In genomic region chr2L:6657969-6658748, dm6 we compare ENCODE assay signal across 6 fruit fly cellular contexts.
TF ChIP-seq lines count a peak whose summit lies in the region.

Gene CG31636, minus strand, starts transcription at chr2L:6658152.
Gene Ube4A, plus strand, starts transcription at chr2L:6658517.

- TF ChIP-seq CTCF in whole organism, embryonic (GFP tag; optimal IDR thresholded peaks at IDR 0.05; lab: Kevin White, UChicago), result no peak

TF ChIP-seq in whole organism, 6 proteins besides CTCF, POLR2A, EP300 and RAD21:
- TF ChIP-seq pan (optimal IDR thresholded peaks at IDR 0.05; lab: Kevin White, UChicago) (peak; percentile 54), psq (optimal IDR thresholded peaks at IDR 0.05; lab: Kevin White, UChicago) (no peak)

TF ChIP-seq in whole organism, adult, 20 proteins besides CTCF, POLR2A, EP300 and RAD21:
- TF ChIP-seq cic (GFP tag; optimal IDR thresholded peaks at IDR 0.05; lab: Kevin White, UChicago) (peak; percentile 8), tj (GFP tag; optimal IDR thresholded peaks at IDR 0.05; lab: Kevin White, UChicago) (no peak), Hr96 (GFP tag; optimal IDR thresholded peaks at IDR 0.05; lab: Kevin White, UChicago) (no peak), cnc (optimal IDR thresholded peaks at IDR 0.05; lab: Kevin White, UChicago) (no peak), kay (GFP tag; lab: Kevin White, UChicago; ENCODE audit: borderline replicate concordance) (no peak)

TF ChIP-seq in whole organism, embryonic, 481 proteins besides CTCF, POLR2A, EP300 and RAD21 (continues in another document):
- TF ChIP-seq CG10267 (tag; optimal IDR thresholded peaks at IDR 0.05; lab: Kevin White, UChicago), result peak; percentile 22
- TF ChIP-seq CG17802 (tag; optimal IDR thresholded peaks at IDR 0.05; lab: Kevin White, UChicago), result peak; percentile 24
- peak; percentile 10 for TF ChIP-seq trem (tag; optimal IDR thresholded peaks at IDR 0.05; lab: Kevin White, UChicago)
- TF ChIP-seq CG13123 (GFP tag; optimal IDR thresholded peaks at IDR 0.05; lab: Kevin White, UChicago), result no peak
- TF ChIP-seq crp (GFP tag; optimal IDR thresholded peaks at IDR 0.05; lab: Kevin White, UChicago), result peak in 1 of 2 experiments; percentile 25
- peak; percentile 42 for TF ChIP-seq stwl (tag; optimal IDR thresholded peaks at IDR 0.05; lab: Kevin White, UChicago)
- TF ChIP-seq CG10274 (GFP tag; optimal IDR thresholded peaks at IDR 0.05; lab: Kevin White, UChicago), result no peak
- TF ChIP-seq exex (tag; optimal IDR thresholded peaks at IDR 0.05; lab: Kevin White, UChicago), result peak; percentile 82
- peak; percentile 69 for TF ChIP-seq CG9797 (GFP tag; optimal IDR thresholded peaks at IDR 0.05; lab: Kevin White, UChicago)
- peak; percentile 67 for TF ChIP-seq pzg (GFP tag; optimal IDR thresholded peaks at IDR 0.05; lab: Kevin White, UChicago)
- TF ChIP-seq CG4617 (GFP tag; optimal IDR thresholded peaks at IDR 0.05; lab: Kevin White, UChicago; ENCODE audit: borderline replicate concordance), result peak; percentile 88
- peak; percentile 82 for TF ChIP-seq MESR4 (GFP tag; optimal IDR thresholded peaks at IDR 0.05; lab: Kevin White, UChicago)
- TF ChIP-seq tio (GFP tag; optimal IDR thresholded peaks at IDR 0.05; lab: Kevin White, UChicago), result no peak
- TF ChIP-seq YL-1 (GFP tag; optimal IDR thresholded peaks at IDR 0.05; lab: Kevin White, UChicago), result peak; percentile 30
- no peak for TF ChIP-seq mld (GFP tag; IDR thresholded peaks at IDR 0.05; lab: Robert Waterston, UW; ENCODE audit: partially characterized antibody)
- TF ChIP-seq sens-2 (GFP tag; IDR thresholded peaks at IDR 0.05; lab: Robert Waterston, UW), result 0 out of 2 replicates have a peak, but pooled peaks have one; percentile 26
- no peak for TF ChIP-seq CG12744 (GFP tag; optimal IDR thresholded peaks at IDR 0.05; lab: Kevin White, UChicago)
- 0 out of 2 replicates have a peak, but pooled peaks have one; percentile 19 for TF ChIP-seq CG13287 (GFP tag; IDR thresholded peaks at IDR 0.05; lab: Robert Waterston, UW; ENCODE audit: partially characterized antibody)
- TF ChIP-seq vnd (GFP tag; IDR thresholded peaks at IDR 0.05; lab: Robert Waterston, UW; ENCODE audit: partially characterized antibody), result 0 out of 3 replicates have a peak, but pooled peaks have one; percentile 37

TF ChIP-seq in whole organism, prepupa, 60 proteins besides CTCF, POLR2A, EP300 and RAD21:
- TF ChIP-seq CG32006 (GFP tag; optimal IDR thresholded peaks at IDR 0.05; lab: Kevin White, UChicago) (no peak), dsx (GFP tag; optimal IDR thresholded peaks at IDR 0.05; lab: Kevin White, UChicago; ENCODE audit: poor library complexity, severe bottlenecking) (no peak), spab (GFP tag; optimal IDR thresholded peaks at IDR 0.05; lab: Kevin White, UChicago) (no peak), svp (GFP tag; lab: Kevin White, UChicago) (peak; percentile 100), vri (GFP tag; optimal IDR thresholded peaks at IDR 0.05; lab: Kevin White, UChicago) (peak; percentile 82)
TF ChIP-seq in whole organism, prepupa: peak in this region for 2.

TF ChIP-seq in whole organism, pupa, 21 proteins besides CTCF, POLR2A, EP300 and RAD21:
- no peak for TF ChIP-seq CG9948 (tag; optimal IDR thresholded peaks at IDR 0.05; lab: Kevin White, UChicago)
- TF ChIP-seq CG17806 (tag; optimal IDR thresholded peaks at IDR 0.05; lab: Kevin White, UChicago), result no peak
- peak; percentile 60 for TF ChIP-seq EcR (GFP tag; optimal IDR thresholded peaks at IDR 0.05; lab: Kevin White, UChicago)
- TF ChIP-seq CG4496 (GFP tag; IDR thresholded peaks at IDR 0.05; lab: Robert Waterston, UW), result no peak
TF ChIP-seq in whole organism, pupa: peak in this region for 1.

TF ChIP-seq in whole organism, wandering third instar larva, 38 proteins besides CTCF, POLR2A, EP300 and RAD21:
- TF ChIP-seq dmrt93B (GFP tag; optimal IDR thresholded peaks at IDR 0.05; lab: Kevin White, UChicago), result no peak
- TF ChIP-seq Mio (GFP tag; optimal IDR thresholded peaks at IDR 0.05; lab: Kevin White, UChicago), result no peak
- no peak for TF ChIP-seq Hnf4 (GFP tag; optimal IDR thresholded peaks at IDR 0.05; lab: Kevin White, UChicago)
- TF ChIP-seq Vsx2 (GFP tag; optimal IDR thresholded peaks at IDR 0.05; lab: Kevin White, UChicago; ENCODE audit: partially characterized antibody), result peak; percentile 64
- TF ChIP-seq Sp1 (GFP tag; optimal IDR thresholded peaks at IDR 0.05; lab: Kevin White, UChicago), result no peak
- no peak for TF ChIP-seq CrebA (GFP tag; optimal IDR thresholded peaks at IDR 0.05; lab: Kevin White, UChicago; ENCODE audit: borderline replicate concordance)
- TF ChIP-seq jim (GFP tag; optimal IDR thresholded peaks at IDR 0.05; lab: Kevin White, UChicago), result no peak
- TF ChIP-seq HLH106 (tag; optimal IDR thresholded peaks at IDR 0.05; lab: Kevin White, UChicago), result no peak
- TF ChIP-seq Rel (GFP tag; optimal IDR thresholded peaks at IDR 0.05; lab: Kevin White, UChicago), result no peak
- peak; percentile 51 for TF ChIP-seq Rel (tag; optimal IDR thresholded peaks at IDR 0.05; lab: Kevin White, UChicago)
TF ChIP-seq in whole organism, wandering third instar larva: peak in this region for 2.
